Worm (Caenorhabditis elegans) whole organism, L4 larva: ENCODE data around the gene W07E6.5.

Source experiments
- ama-1 ChIP-seq: fragments of 150-350 bp; optimal IDR thresholded peaks from 2 replicates; lab custom pipeline; 2014; ENCODE audit warnings: inconsistent platforms, mixed read lengths
- ceh-62 ChIP-seq: sonication (generic microtip); optimal IDR thresholded peaks from 2 replicates; lab custom pipeline; 2017; ENCODE audit warnings: missing biosample characterization, missing genetic modification characterization
- cey-2 ChIP-seq: sonication (generic microtip); optimal IDR thresholded peaks from 3 replicates; lab custom pipeline; 2017; ENCODE audit warnings: missing genetic modification characterization, mild to moderate bottlenecking, missing compliant biosample characterization, antibody characterized with exemption, borderline replicate concordance; ENCODE audit not compliant: insufficient read depth
- jun-1 ChIP-seq: fragments of 150-350 bp; optimal IDR thresholded peaks from 2 replicates; lab custom pipeline; 2014; ENCODE audit warnings: missing biosample characterization, missing genetic modification reagents, missing genetic modification characterization
- lin-1 ChIP-seq: fragments of 200-800 bp; sonication (Bioruptor generic); IDR thresholded peaks from 2 replicates; pipeline ENCODE4 v1.3.6; 2022; ENCODE audit warnings: missing genetic modification reagents, missing genetic modification characterization, missing compliant biosample characterization
- nhr-237 ChIP-seq: sonication (generic microtip); optimal IDR thresholded peaks from 2 replicates; lab custom pipeline; 2017; ENCODE audit warnings: missing biosample characterization, missing genetic modification characterization
- nhr-42 ChIP-seq: fragments of 200-800 bp; sonication (Bioruptor generic); IDR thresholded peaks from 2 replicates; pipeline ENCODE4 v1.3.6; 2022; ENCODE audit warnings: missing genetic modification characterization, missing compliant biosample characterization
- nhr-48 ChIP-seq: sonication (generic microtip); optimal IDR thresholded peaks from 2 replicates; lab custom pipeline; 2016; ENCODE audit warnings: mild to moderate bottlenecking, missing genetic modification characterization, missing compliant biosample characterization
- rbr-2 ChIP-seq: sonication (generic microtip); optimal IDR thresholded peaks from 2 replicates; lab custom pipeline; 2016; ENCODE audit warnings: missing genotype, missing genetic modification characterization, missing compliant biosample characterization
- set-16 ChIP-seq: fragments of 200-800 bp; sonication (Bioruptor generic); IDR thresholded peaks from 2 replicates; pipeline ENCODE4 v1.3.6; 2022; ENCODE audit warnings: missing genetic modification reagents, missing genetic modification characterization, missing compliant biosample characterization
- unc-39 ChIP-seq: sonication (generic microtip); optimal IDR thresholded peaks from 2 replicates; lab custom pipeline; 2017; ENCODE audit warnings: missing biosample characterization, missing genetic modification characterization
- zag-1 ChIP-seq: fragments of 150-350 bp; optimal IDR thresholded peaks from 2 replicates; lab custom pipeline; 2014; ENCODE audit warnings: missing biosample characterization, missing genetic modification characterization

DNA sequence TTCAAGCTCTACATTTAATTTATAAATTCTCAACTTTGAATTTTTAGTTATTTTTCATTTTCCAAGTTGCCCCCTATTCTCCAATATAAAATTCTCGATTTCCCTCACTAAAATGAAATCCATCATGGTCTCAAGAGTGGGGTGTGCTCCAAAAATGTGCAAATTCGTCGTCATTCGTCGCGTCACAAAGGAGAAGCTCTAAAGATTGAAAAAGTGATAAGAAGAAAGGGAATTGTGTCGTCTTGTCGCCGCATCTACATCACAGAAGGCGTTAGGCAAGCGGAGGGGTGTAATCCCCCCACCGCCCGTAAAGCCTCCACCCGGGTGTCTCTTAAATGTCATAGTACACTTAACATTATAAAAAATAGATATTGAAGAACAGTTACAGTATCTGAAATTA is 38.7 kb downstream of the W07E6.5 start:
- no peak for TF ChIP-seq zag-1 (tag; lab: Kevin White, UChicago)
- no peak for TF ChIP-seq nhr-48 (tag; lab: Kevin White, UChicago)
- no peak for TF ChIP-seq nhr-237
- TF ChIP-seq nhr-42 (GFP tag; lab: Robert Waterston, UW) = no peak
- no peak for TF ChIP-seq rbr-2 (tag; lab: Kevin White, UChicago)
- no peak for TF ChIP-seq cey-2 (tag; lab: Kevin White, UChicago)
- TF ChIP-seq unc-39 (tag; lab: Kevin White, UChicago) = no peak
- no peak for TF ChIP-seq lin-1 (GFP tag; lab: Robert Waterston, UW)
- no peak for TF ChIP-seq set-16 (GFP tag; lab: Robert Waterston, UW)
- no peak for TF ChIP-seq ceh-62 (tag; lab: Kevin White, UChicago)
- TF ChIP-seq jun-1 (tag; lab: Kevin White, UChicago) = no peak
- no peak for TF ChIP-seq ama-1 (lab: Kevin White, UChicago)
